Fruit fly (Drosophila melanogaster) whole organism, prepupa: ENCODE results near the gene yl.
A peak's percentile ranks its signal among the peaks of the same experiment; 100 is the strongest.

Experiments used
- Blimp-1 ChIP-seq: fragments of 200-800 bp; sonication (Bioruptor generic); optimal IDR thresholded peaks from 3 replicates; lab custom pipeline; 2017; ENCODE audit warnings: missing biosample characterization, missing genetic modification characterization, mild to moderate bottlenecking, moderate library complexity, missing genetic modification reagents
- CG10631 ChIP-seq: fragments of 200-800 bp; sonication (Bioruptor generic); optimal IDR thresholded peaks from 2 replicates; lab custom pipeline; 2016; ENCODE audit warnings: missing biosample characterization, missing genetic modification characterization
- CG16779 ChIP-seq: fragments of 200-800 bp; sonication (Bioruptor generic); optimal IDR thresholded peaks from 3 replicates; lab custom pipeline; 2017; ENCODE audit warnings: missing biosample characterization, mild to moderate bottlenecking, missing genetic modification characterization
- CG31627 ChIP-seq: fragments of 200-800 bp; sonication (Bioruptor generic); optimal IDR thresholded peaks from 3 replicates; lab custom pipeline; 2016; ENCODE audit warnings: missing biosample characterization, missing genetic modification characterization
- eg ChIP-seq: fragments of 200-800 bp; sonication (Bioruptor generic); IDR thresholded peaks from 3 replicates; pipeline ENCODE4 v1.3.6; 2022; ENCODE audit warnings: missing biosample characterization, missing genetic modification characterization

The yl gene

DNA sequence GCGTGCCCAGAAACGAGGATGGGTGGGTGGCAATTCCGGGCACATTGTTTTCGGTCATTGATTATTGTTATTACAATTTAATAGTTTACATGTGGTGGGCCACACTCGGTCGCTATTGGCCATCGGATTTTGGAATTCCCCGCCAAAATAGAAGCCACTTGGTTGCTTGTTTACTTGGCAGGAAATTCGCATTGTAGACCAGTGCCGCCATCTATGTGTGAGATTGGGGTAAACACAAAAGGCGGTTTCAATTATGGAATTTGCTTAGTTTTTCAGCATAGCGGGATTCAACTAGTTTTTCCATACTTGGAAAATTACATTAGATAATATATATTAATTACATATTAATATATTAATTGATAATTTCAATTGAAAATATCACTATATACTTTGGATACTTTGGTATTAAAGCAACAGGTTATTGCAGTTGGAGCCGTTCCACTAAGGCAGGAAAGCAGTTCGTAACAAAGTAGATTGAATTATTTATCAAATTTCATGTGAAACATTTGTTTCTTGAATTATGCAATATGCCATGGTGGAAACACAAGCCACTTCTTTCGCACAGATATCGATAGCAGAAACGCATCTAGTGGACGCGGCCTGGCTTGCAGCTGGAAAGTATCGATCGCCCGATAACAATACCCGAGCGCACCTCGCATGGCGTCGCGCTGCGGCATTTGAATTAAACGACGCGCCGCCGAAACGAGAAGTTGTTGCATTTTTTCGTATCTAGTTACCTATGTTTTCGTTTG lies 54.2 kb downstream of the yl start, which contains the start of gene mud:
mud (plus strand) TSS at position 698 of the 752 bp plus-strand sequence.
- TF ChIP-seq CG10631 (GFP tag; lab: Kevin White, UChicago) (peak; percentile 12), Blimp-1 (GFP tag; lab: Kevin White, UChicago) (no peak), CG16779 (no peak), CG31627 (peak; percentile 11), eg (peak; percentile 33; the same call in 1 of the 3 replicates)
